ENCODE assay signal across 8 worm cellular contexts in genomic region chrII:10819928-10820423, ce11.
TF ChIP-seq lines count a peak whose summit lies in the region.

TSS of gene R06F6.8 (minus strand) at chrII:10819978.

TF ChIP-seq in whole organism, L1 larva, 84 proteins besides CTCF, POLR2A, EP300 and RAD21 (continues in another document):
- peak; percentile 32 for TF ChIP-seq F16B12.6 (tag; optimal IDR thresholded peaks at IDR 0.05; lab: Kevin White, UChicago)
- peak; percentile 19 for TF ChIP-seq C16A3.4 (tag; optimal IDR thresholded peaks at IDR 0.05; lab: Kevin White, UChicago)
- TF ChIP-seq elt-3 (tag; optimal IDR thresholded peaks at IDR 0.05; lab: Kevin White, UChicago) = peak in 1 of 6 experiments; percentile 22
- peak in 1 of 3 experiments; percentile 20 for TF ChIP-seq ceh-82 (tag; optimal IDR thresholded peaks at IDR 0.05; lab: Kevin White, UChicago)
- TF ChIP-seq mef-2 (tag; optimal IDR thresholded peaks at IDR 0.05; lab: Kevin White, UChicago) = no peak
- TF ChIP-seq dpl-1 (GFP tag; optimal IDR thresholded peaks at IDR 0.05; lab: Kevin White, UChicago) = peak; percentile 33 to 70 (median 51)
- TF ChIP-seq unc-130 (tag; optimal IDR thresholded peaks at IDR 0.05; lab: Kevin White, UChicago) = peak; percentile 23
- TF ChIP-seq nhr-47 (tag; optimal IDR thresholded peaks at IDR 0.05; lab: Kevin White, UChicago) = no peak
- no peak for TF ChIP-seq efl-3 (GFP tag; optimal IDR thresholded peaks at IDR 0.05; lab: Kevin White, UChicago)
- peak; percentile 34 to 62 for TF ChIP-seq lin-35 (GFP tag; optimal IDR thresholded peaks at IDR 0.05; lab: Kevin White, UChicago)
- peak; percentile 25 for TF ChIP-seq nhr-71 (tag; optimal IDR thresholded peaks at IDR 0.05; lab: Kevin White, UChicago)

TF ChIP-seq in whole organism, L2 larva, 48 proteins besides CTCF, POLR2A, EP300 and RAD21 (continues in another document):
- TF ChIP-seq crh-2 (tag; optimal IDR thresholded peaks at IDR 0.05; lab: Kevin White, UChicago) (peak; percentile 3), nhr-11 (tag; optimal IDR thresholded peaks at IDR 0.05; lab: Kevin White, UChicago) (no peak), ama-1 (optimal IDR thresholded peaks at IDR 0.05; lab: Kevin White, UChicago) (no peak), lin-11 (tag; optimal IDR thresholded peaks at IDR 0.05; lab: Kevin White, UChicago) (no peak), nhr-10 (tag; optimal IDR thresholded peaks at IDR 0.05; lab: Kevin White, UChicago) (no peak), ZK546.5 (tag; optimal IDR thresholded peaks at IDR 0.05; lab: Kevin White, UChicago) (no peak), elt-3 (tag; optimal IDR thresholded peaks at IDR 0.05; lab: Kevin White, UChicago) (no peak), nhr-77 (tag; optimal IDR thresholded peaks at IDR 0.05; lab: Kevin White, UChicago) (no peak), unc-39 (tag; optimal IDR thresholded peaks at IDR 0.05; lab: Kevin White, UChicago) (no peak), ztf-1 (GFP tag; conservative IDR thresholded peaks at IDR 0.05; lab: Robert Waterston, UW) (no peak), ceh-82 (tag; optimal IDR thresholded peaks at IDR 0.05; lab: Kevin White, UChicago) (no peak), fos-1 (tag; optimal IDR thresholded peaks at IDR 0.05; lab: Kevin White, UChicago) (no peak)

TF ChIP-seq in whole organism, L3 larva, 47 proteins besides CTCF, POLR2A, EP300 and RAD21:
- TF ChIP-seq nfya-1 (tag; optimal IDR thresholded peaks at IDR 0.05; lab: Kevin White, UChicago; ENCODE audit: insufficient read depth) (peak; percentile 47), fos-1 (tag; optimal IDR thresholded peaks at IDR 0.05; lab: Kevin White, UChicago) (no peak), pha-4 (tag; optimal IDR thresholded peaks at IDR 0.05; lab: Kevin White, UChicago) (peak; percentile 32), lin-15B (tag; optimal IDR thresholded peaks at IDR 0.05; lab: Kevin White, UChicago) (peak; percentile 50), snpc-4 (tag; optimal IDR thresholded peaks at IDR 0.05; lab: Kevin White, UChicago) (peak; percentile 20), lin-39 (tag; optimal IDR thresholded peaks at IDR 0.05; lab: Kevin White, UChicago) (peak; percentile 19)

TF ChIP-seq in whole organism, L4 larva, 104 proteins besides CTCF, POLR2A, EP300 and RAD21:
- TF ChIP-seq lin-13 (GFP tag; optimal IDR thresholded peaks at IDR 0.05; lab: Kevin White, UChicago) (peak; percentile 5), nhr-28 (tag; optimal IDR thresholded peaks at IDR 0.05; lab: Kevin White, UChicago) (peak; percentile 9), lin-38 (GFP tag; IDR thresholded peaks at IDR 0.05; lab: Robert Waterston, UW) (peak; percentile 82), dpl-1 (GFP tag; optimal IDR thresholded peaks at IDR 0.05; lab: Kevin White, UChicago) (peak; percentile 20), aha-1 (tag; lab: Kevin White, UChicago) (no peak), lsy-2 (tag; optimal IDR thresholded peaks at IDR 0.05; lab: Kevin White, UChicago) (peak in 1 of 2 experiments; percentile 29), mes-2 (tag; optimal IDR thresholded peaks at IDR 0.05; lab: Kevin White, UChicago; ENCODE audit: poor library complexity, severe bottlenecking) (peak; percentile 61), pha-4 (GFP tag; IDR thresholded peaks at IDR 0.05; lab: Robert Waterston, UW) (no peak), pha-4 (tag; optimal IDR thresholded peaks at IDR 0.05; lab: Kevin White, UChicago) (peak; percentile 11), zip-2 (tag; optimal IDR thresholded peaks at IDR 0.05; lab: Kevin White, UChicago) (no peak)
TF ChIP-seq in whole organism, L4 larva: peak in this region for 7.

TF ChIP-seq in whole organism, early embryonic, 17 proteins besides CTCF, POLR2A, EP300 and RAD21:
- TF ChIP-seq flt-1 (GFP tag; IDR thresholded peaks at IDR 0.05; lab: Robert Waterston, UW) (no peak), pes-1 (GFP tag; IDR thresholded peaks at IDR 0.05; lab: Robert Waterston, UW) (0 out of 2 replicates have a peak, but pooled peaks have one; percentile 13)

TF ChIP-seq in whole organism, late embryonic, 69 proteins besides CTCF, POLR2A, EP300 and RAD21:
- no peak for TF ChIP-seq ceh-14 (tag; optimal IDR thresholded peaks at IDR 0.05; lab: Kevin White, UChicago)
- TF ChIP-seq ref-2 (tag; optimal IDR thresholded peaks at IDR 0.05; lab: Kevin White, UChicago) = peak; percentile 71
- TF ChIP-seq elt-2 (tag; optimal IDR thresholded peaks at IDR 0.05; lab: Kevin White, UChicago) = no peak

TF ChIP-seq in whole organism, mixed stage, embryonic, 35 proteins besides CTCF, POLR2A, EP300 and RAD21:
- TF ChIP-seq elt-1 (tag; optimal IDR thresholded peaks at IDR 0.05; lab: Kevin White, UChicago; ENCODE audit: borderline replicate concordance, insufficient read depth) (no peak), ces-1 (GFP tag; optimal IDR thresholded peaks at IDR 0.05; lab: Kevin White, UChicago) (peak; percentile 12)

TF ChIP-seq in whole organism, young adult, 124 proteins besides CTCF, POLR2A, EP300 and RAD21:
- TF ChIP-seq B0336.3 (GFP tag; IDR thresholded peaks at IDR 0.05; lab: Robert Waterston, UW) (no peak), bed-1 (GFP tag; IDR thresholded peaks at IDR 0.05; lab: Robert Waterston, UW) (no peak), athp-1 (tag; optimal IDR thresholded peaks at IDR 0.05; lab: Kevin White, UChicago) (no peak), let-526 (GFP tag; IDR thresholded peaks at IDR 0.05; lab: Robert Waterston, UW) (no peak), egl-44 (GFP tag; IDR thresholded peaks at IDR 0.05; lab: Robert Waterston, UW) (no peak), mxl-1 (tag; optimal IDR thresholded peaks at IDR 0.05; lab: Kevin White, UChicago) (no peak), ceh-79 (tag; optimal IDR thresholded peaks at IDR 0.05; lab: Kevin White, UChicago) (no peak), chd-7 (tag; optimal IDR thresholded peaks at IDR 0.05; lab: Kevin White, UChicago) (no peak), D2030.7 (GFP tag; IDR thresholded peaks at IDR 0.05; lab: Robert Waterston, UW) (peak; percentile 50), lir-1 (GFP tag; conservative IDR thresholded peaks at IDR 0.05; lab: Robert Waterston, UW) (no peak), lsl-1 (GFP tag; optimal IDR thresholded peaks at IDR 0.05; lab: Kevin White, UChicago) (peak; percentile 63), sea-2 (GFP tag; IDR thresholded peaks at IDR 0.05; lab: Robert Waterston, UW) (no peak), snpc-3.4 (tag; optimal IDR thresholded peaks at IDR 0.05; lab: Kevin White, UChicago) (peak; percentile 2), hlh-12 (tag; optimal IDR thresholded peaks at IDR 0.05; lab: Kevin White, UChicago) (no peak), ztf-28 (GFP tag; IDR thresholded peaks at IDR 0.05; lab: Robert Waterston, UW) (no peak), madf-8 (GFP tag; conservative IDR thresholded peaks at IDR 0.05; lab: Robert Waterston, UW) (no peak), sptf-2 (GFP tag; optimal IDR thresholded peaks at IDR 0.05; lab: Kevin White, UChicago) (no peak), mcd-1 (GFP tag; IDR thresholded peaks at IDR 0.05; lab: Robert Waterston, UW) (peak; percentile 74), lin-40 (tag; optimal IDR thresholded peaks at IDR 0.05; lab: Kevin White, UChicago) (no peak), hmg-1.2 (GFP tag; IDR thresholded peaks at IDR 0.05; lab: Robert Waterston, UW) (peak; percentile 89), lin-54 (GFP tag; optimal IDR thresholded peaks at IDR 0.05; lab: Kevin White, UChicago) (peak; percentile 21)
TF ChIP-seq in whole organism, young adult: peak in this region for 6.
